Fruit fly (Drosophila melanogaster) whole organism, embryonic: ENCODE results near the gene CG43338.

Experiments
- Ada2b ChIP-seq: fragments of 200-800 bp; sonication (Bioruptor generic); IDR thresholded peaks from 2 replicates; pipeline ENCODE4 v1.3.6; 2022; ENCODE audit warnings: missing biosample characterization, missing genetic modification characterization
- Asciz ChIP-seq: fragments of 200-800 bp; sonication (Bioruptor generic); optimal IDR thresholded peaks from 2 replicates; lab custom pipeline; 2017; ENCODE audit warnings: missing biosample characterization, mild to moderate bottlenecking, missing genetic modification characterization, missing genetic modification reagents
- Atf6 ChIP-seq: fragments of 200-800 bp; sonication (Bioruptor generic); IDR thresholded peaks from 2 replicates; pipeline ENCODE4 v1.3.6; 2022; ENCODE audit warnings: missing biosample characterization, missing genetic modification characterization
- CG10959 ChIP-seq: fragments of 200-800 bp; sonication (Bioruptor generic); IDR thresholded peaks from 2 replicates; pipeline ENCODE4 v1.3.6; 2022; ENCODE audit warnings: missing biosample characterization, missing genetic modification characterization
- CG12219 ChIP-seq: fragments of 200-800 bp; sonication (Bioruptor generic); optimal IDR thresholded peaks from 3 replicates; lab custom pipeline; 2018; ENCODE audit warnings: missing biosample characterization, mild to moderate bottlenecking, missing genetic modification characterization
- CG13287 ChIP-seq: fragments of 200-800 bp; sonication (Bioruptor generic); IDR thresholded peaks from 2 replicates; pipeline ENCODE4 v1.3.6; 2022; ENCODE audit warnings: missing biosample characterization, missing genetic modification characterization; ENCODE audit not compliant: partially characterized antibody
- CG13775 ChIP-seq: fragments of 200-800 bp; sonication (Bioruptor generic); optimal IDR thresholded peaks from 3 replicates; lab custom pipeline; 2017; ENCODE audit warnings: missing biosample characterization, mild to moderate bottlenecking, missing genetic modification characterization
- CG15073 ChIP-seq: fragments of 200-800 bp; sonication (Bioruptor generic); optimal IDR thresholded peaks from 2 replicates; lab custom pipeline; 2016; ENCODE audit warnings: missing biosample characterization, missing genetic modification characterization
- CG15696 ChIP-seq: fragments of 200-800 bp; sonication (Bioruptor generic); optimal IDR thresholded peaks from 2 replicates; lab custom pipeline; 2019; ENCODE audit warnings: missing biosample characterization, mild to moderate bottlenecking, missing genetic modification characterization, moderate library complexity
- CG17186 ChIP-seq: fragments of 200-800 bp; sonication (Bioruptor generic); optimal IDR thresholded peaks from 3 replicates; lab custom pipeline; 2017; ENCODE audit warnings: missing biosample characterization, missing genetic modification reagents, missing genetic modification characterization
- CG17568 ChIP-seq: fragments of 200-800 bp; sonication (Bioruptor generic); optimal IDR thresholded peaks from 2 replicates; lab custom pipeline; 2018; ENCODE audit warnings: missing biosample characterization, mild to moderate bottlenecking, missing genetic modification characterization, moderate library complexity
- CG17612 ChIP-seq: fragments of 200-800 bp; sonication (Bioruptor generic); IDR thresholded peaks from 2 replicates; pipeline ENCODE4 v1.3.6; 2022; ENCODE audit warnings: missing biosample characterization, missing genetic modification characterization
- CG17802 ChIP-seq: fragments of 200-800 bp; sonication (Bioruptor generic); optimal IDR thresholded peaks from 2 replicates; lab custom pipeline; 2018; ENCODE audit warnings: missing biosample characterization, mild to moderate bottlenecking, missing genetic modification characterization, moderate library complexity
- CG2202 ChIP-seq: fragments of 200-800 bp; sonication (Bioruptor generic); optimal IDR thresholded peaks from 2 replicates; lab custom pipeline; 2018; ENCODE audit warnings: missing biosample characterization, mild to moderate bottlenecking, missing genetic modification characterization
- CG34422 ChIP-seq: fragments of 200-800 bp; sonication (Bioruptor generic); IDR thresholded peaks from 3 replicates; pipeline ENCODE4 v1.3.6; 2022; ENCODE audit warnings: missing biosample characterization, missing genetic modification characterization
- CG7556 ChIP-seq: fragments of 200-800 bp; sonication (Bioruptor generic); optimal IDR thresholded peaks from 2 replicates; lab custom pipeline; 2017; ENCODE audit warnings: missing biosample characterization, mild to moderate bottlenecking, missing genetic modification characterization
- CG9876 ChIP-seq: fragments of 200-800 bp; sonication (Bioruptor generic); optimal IDR thresholded peaks from 2 replicates; lab custom pipeline; 2016; ENCODE audit warnings: missing biosample characterization, missing genetic modification characterization
- Camta ChIP-seq: fragments of 200-800 bp; sonication (Bioruptor generic); optimal IDR thresholded peaks from 2 replicates; lab custom pipeline; 2016; ENCODE audit warnings: missing biosample characterization, missing genetic modification characterization
- D19A ChIP-seq: fragments of 200-800 bp; optimal IDR thresholded peaks from 3 replicates; lab custom pipeline; 2019; ENCODE audit warnings: missing biosample characterization, mild to moderate bottlenecking, missing genetic modification characterization, moderate library complexity
- Doc2 ChIP-seq: fragments of 200-800 bp; sonication (Bioruptor generic); IDR thresholded peaks from 2 replicates; pipeline ENCODE4 v1.3.6; 2022; ENCODE audit warnings: missing biosample characterization, missing genetic modification characterization
- Ets65A ChIP-seq: fragments of 200-800 bp; sonication (Bioruptor generic); peaks from one replicate; lab custom pipeline; 2016; ENCODE audit warnings: missing biosample characterization, missing genetic modification characterization
- Ets97D ChIP-seq: fragments of 200-800 bp; sonication (Bioruptor generic); optimal IDR thresholded peaks from 3 replicates; lab custom pipeline; 2016; ENCODE audit warnings: missing biosample characterization, missing genetic modification characterization
- Fer3 ChIP-seq: fragments of 200-800 bp; sonication (Bioruptor generic); optimal IDR thresholded peaks from 2 replicates; lab custom pipeline; 2018; ENCODE audit warnings: missing biosample characterization, mild to moderate bottlenecking, missing genetic modification characterization, moderate library complexity
- HHEX ChIP-seq: fragments of 200-800 bp; sonication (Bioruptor generic); optimal IDR thresholded peaks from 3 replicates; lab custom pipeline; 2017; ENCODE audit warnings: missing biosample characterization, mild to moderate bottlenecking, missing genetic modification characterization, missing genetic modification reagents
- HLH3B ChIP-seq: fragments of 200-800 bp; sonication (Bioruptor generic); IDR thresholded peaks from 2 replicates; pipeline ENCODE4 v1.3.6; 2022; ENCODE audit warnings: missing biosample characterization, missing genetic modification characterization
- Hand ChIP-seq: fragments of 200-800 bp; sonication (Bioruptor generic); optimal IDR thresholded peaks from 2 replicates; lab custom pipeline; 2017; ENCODE audit warnings: mild to moderate bottlenecking, missing biosample characterization, missing genetic modification reagents, missing genetic modification characterization
- Hmx ChIP-seq: fragments of 200-800 bp; sonication (Bioruptor generic); optimal IDR thresholded peaks from 2 replicates; lab custom pipeline; 2016; ENCODE audit warnings: missing biosample characterization, missing genetic modification characterization
- Hr78 ChIP-seq, 2 experiments: fragments of 200-800 bp in 1 of 2; fragments of >200 bp in 1 of 2; sonication (Bioruptor generic) in 1 of 2; optimal IDR thresholded peaks; 2 replicates each; lab custom pipeline; 2017 to 2019; ENCODE audit warnings: missing biosample characterization in 2 of 2, missing genetic modification characterization in 2 of 2, mild to moderate bottlenecking in 1 of 2, moderate library complexity in 1 of 2
- Ravus ChIP-seq: fragments of 200-800 bp; sonication (Bioruptor generic); IDR thresholded peaks from 2 replicates; pipeline ENCODE4 v1.3.6; 2022; ENCODE audit warnings: missing biosample characterization, missing genetic modification characterization
- Sin3A ChIP-seq: fragments of >200 bp; optimal IDR thresholded peaks from 2 replicates; lab custom pipeline; 2018
- Vsx1 ChIP-seq: fragments of 200-800 bp; sonication (Bioruptor generic); optimal IDR thresholded peaks from 2 replicates; lab custom pipeline; 2017; ENCODE audit warnings: missing biosample characterization, mild to moderate bottlenecking, missing genetic modification characterization, missing genetic modification reagents
- ash1 ChIP-seq: fragments of 200-800 bp; sonication (Bioruptor generic); optimal IDR thresholded peaks from 2 replicates; lab custom pipeline; 2018; ENCODE audit warnings: missing biosample characterization, mild to moderate bottlenecking, missing genetic modification characterization
- crp ChIP-seq, 2 experiments: fragments of 200-800 bp; sonication (Bioruptor generic); optimal IDR thresholded peaks; 2 replicates in 1 of 2; 3 replicates in 1 of 2; lab custom pipeline; 2017; ENCODE audit warnings: missing biosample characterization in 2 of 2, missing genetic modification characterization in 2 of 2, mild to moderate bottlenecking in 1 of 2, moderate library complexity in 1 of 2
- dmrt99B ChIP-seq: fragments of 200-800 bp; sonication (Bioruptor generic); optimal IDR thresholded peaks from 2 replicates; lab custom pipeline; 2018; ENCODE audit warnings: missing biosample characterization, mild to moderate bottlenecking, missing genetic modification characterization, moderate library complexity
- fru ChIP-seq: fragments of >200 bp; optimal IDR thresholded peaks from 2 replicates; lab custom pipeline; 2017
- fu2 ChIP-seq: fragments of 200-800 bp; sonication (Bioruptor generic); optimal IDR thresholded peaks from 2 replicates; lab custom pipeline; 2016; ENCODE audit warnings: missing biosample characterization, missing genetic modification characterization
- gt ChIP-seq: fragments of 200-800 bp; sonication (Bioruptor generic); IDR thresholded peaks from 2 replicates; pipeline ENCODE4 v1.3.6; 2022; ENCODE audit warnings: missing biosample characterization, missing genetic modification characterization
- hkb ChIP-seq, 2 experiments: fragments of 200-800 bp in 1 of 2; fragments of >200 bp in 1 of 2; sonication (Bioruptor generic) in 1 of 2; IDR thresholded peaks in 1 of 2; optimal IDR thresholded peaks in 1 of 2; 2 replicates each; pipeline versions ENCODE4 v1.3.6 to Lab custom; 2017 to 2022; ENCODE audit warnings: missing biosample characterization in 1 of 2, missing genetic modification characterization in 1 of 2
- jing ChIP-seq: fragments of 200-800 bp; sonication (Bioruptor generic); optimal IDR thresholded peaks from 2 replicates; lab custom pipeline; 2018; ENCODE audit warnings: missing biosample characterization, mild to moderate bottlenecking, missing genetic modification characterization
- jumu ChIP-seq: fragments of 200-800 bp; sonication (Bioruptor generic); optimal IDR thresholded peaks from 3 replicates; lab custom pipeline; 2016; ENCODE audit warnings: missing biosample characterization, missing genetic modification characterization
- nerfin-2 ChIP-seq: fragments of 200-800 bp; sonication (Bioruptor generic); IDR thresholded peaks from 2 replicates; pipeline ENCODE4 v1.3.6; 2022; ENCODE audit warnings: missing biosample characterization, missing genetic modification characterization; ENCODE audit not compliant: partially characterized antibody
- pb ChIP-seq: fragments of 200-800 bp; sonication (Bioruptor generic); optimal IDR thresholded peaks from 3 replicates; lab custom pipeline; 2016; ENCODE audit warnings: missing biosample characterization, missing genetic modification characterization
- pho ChIP-seq: fragments of 200-800 bp; sonication (Bioruptor generic); optimal IDR thresholded peaks from 2 replicates; lab custom pipeline; 2016; ENCODE audit warnings: missing biosample characterization, missing genetic modification characterization
- phol ChIP-seq: fragments of 200-800 bp; sonication (Bioruptor generic); optimal IDR thresholded peaks from 3 replicates; lab custom pipeline; 2018; ENCODE audit warnings: missing biosample characterization, mild to moderate bottlenecking, missing genetic modification characterization, moderate library complexity
- row ChIP-seq: fragments of 200-800 bp; sonication (Bioruptor generic); IDR thresholded peaks from 3 replicates; pipeline ENCODE4 v1.3.6; 2022; ENCODE audit warnings: missing biosample characterization, missing genetic modification characterization
- salm ChIP-seq: fragments of 200-800 bp; sonication (Bioruptor generic); optimal IDR thresholded peaks from 2 replicates; lab custom pipeline; 2018; ENCODE audit warnings: missing biosample characterization, mild to moderate bottlenecking, missing genetic modification characterization
- tll ChIP-seq, 2 experiments: fragments of 200-800 bp in 1 of 2; fragments of >200 bp in 1 of 2; sonication (Bioruptor generic) in 1 of 2; optimal IDR thresholded peaks; 2 replicates each; lab custom pipeline; 2017 to 2019; ENCODE audit warnings: missing biosample characterization in 2 of 2, missing genetic modification characterization in 2 of 2, mild to moderate bottlenecking in 1 of 2, moderate library complexity in 1 of 2
- trem ChIP-seq: fragments of 200-800 bp; optimal IDR thresholded peaks from 3 replicates; lab custom pipeline; 2019; ENCODE audit warnings: missing biosample characterization, mild to moderate bottlenecking, missing genetic modification characterization, moderate library complexity
- wdn ChIP-seq: fragments of 200-800 bp; sonication (Bioruptor generic); IDR thresholded peaks from 2 replicates; pipeline ENCODE4 v1.3.6; 2022; ENCODE audit warnings: missing biosample characterization, missing genetic modification characterization

CG43338 gene

dm6 chr2L:18705617-18706046 lies 34.6 kb upstream of the CG43338 start, which contains the start of gene Jwa (continued):
- peak; percentile 84 for TF ChIP-seq CG15696
- peak; percentile 93 for TF ChIP-seq pho (GFP tag; lab: Kevin White, UChicago)
- TF ChIP-seq Ets65A (GFP tag; lab: Kevin White, UChicago), result peak; percentile 99
- TF ChIP-seq crp (GFP tag; optimal IDR thresholded peaks at IDR 0.05; lab: Kevin White, UChicago), result peak in 1 of 2 experiments; percentile 52
- peak; percentile 87 for TF ChIP-seq phol (tag; lab: Kevin White, UChicago)
- peak; percentile 93 for TF ChIP-seq fu2 (GFP tag; lab: Kevin White, UChicago)
- peak; percentile 91 for TF ChIP-seq CG2202
- peak; percentile 51; the same call in 1 of the 2 replicates for TF ChIP-seq Doc2
- peak; percentile 77 for TF ChIP-seq Ets97D
- peak; percentile 36 for TF ChIP-seq CG17186 (GFP tag; lab: Kevin White, UChicago)
- peak; percentile 83 for TF ChIP-seq CG17612 (GFP tag; lab: Robert Waterston, UW)
- peak; percentile 19 for TF ChIP-seq Asciz (GFP tag; lab: Kevin White, UChicago)
- peak; percentile 84 for TF ChIP-seq wdn (GFP tag; lab: Robert Waterston, UW)
- TF ChIP-seq salm, result peak; percentile 88
- no peak for TF ChIP-seq Hr78 (GFP tag; optimal IDR thresholded peaks at IDR 0.05; lab: Kevin White, UChicago)
- TF ChIP-seq CG13775, result peak; percentile 97
- peak; percentile 59 for TF ChIP-seq D19A
- no peak for TF ChIP-seq hkb (optimal IDR thresholded peaks at IDR 0.05; lab: Kevin White, UChicago)
- peak; percentile 77 for TF ChIP-seq hkb (GFP tag; IDR thresholded peaks at IDR 0.05; lab: Robert Waterston, UW)
- peak; percentile 53 for TF ChIP-seq Ravus (GFP tag; lab: Robert Waterston, UW)
- peak; percentile 51 for TF ChIP-seq Sin3A (lab: Kevin White, UChicago)
- TF ChIP-seq CG9876 (GFP tag; lab: Kevin White, UChicago), result peak; percentile 87
- TF ChIP-seq CG15073 (GFP tag; lab: Kevin White, UChicago), result peak; percentile 80
- peak; percentile 84 for TF ChIP-seq dmrt99B (tag; lab: Kevin White, UChicago)
- TF ChIP-seq HLH3B (GFP tag; lab: Robert Waterston, UW), result peak; percentile 94
- TF ChIP-seq tll (GFP tag; optimal IDR thresholded peaks at IDR 0.05; lab: Kevin White, UChicago), result peak in 1 of 2 experiments; percentile 65
- peak; percentile 47 for TF ChIP-seq CG17802 (tag; lab: Kevin White, UChicago)
- 0 out of 2 replicates have a peak, but pooled peaks have one; percentile 49 for TF ChIP-seq gt (GFP tag; lab: Robert Waterston, UW)
- peak; percentile 67 for TF ChIP-seq HHEX (GFP tag; lab: Kevin White, UChicago)
- peak; percentile 67 for TF ChIP-seq pb
- TF ChIP-seq CG34422 (GFP tag; lab: Robert Waterston, UW), result peak; percentile 93
- TF ChIP-seq trem, result peak; percentile 79
- TF ChIP-seq jing (GFP tag; lab: Kevin White, UChicago), result peak; percentile 68
- TF ChIP-seq CG13287, result peak; percentile 100
- TF ChIP-seq Hmx (GFP tag; lab: Kevin White, UChicago), result peak; percentile 81
- no peak for TF ChIP-seq fru
- TF ChIP-seq nerfin-2 (GFP tag; lab: Robert Waterston, UW), result peak; percentile 95
- TF ChIP-seq ash1 (GFP tag; lab: Kevin White, UChicago), result no peak
- peak; percentile 80 for TF ChIP-seq Fer3 (tag; lab: Kevin White, UChicago)
- TF ChIP-seq Hand (GFP tag; lab: Kevin White, UChicago), result peak; percentile 82
- TF ChIP-seq row (GFP tag; lab: Robert Waterston, UW), result peak; percentile 99
- peak; percentile 91 for TF ChIP-seq CG17568 (GFP tag; lab: Kevin White, UChicago)
- peak; percentile 86 for TF ChIP-seq CG12219 (GFP tag; lab: Kevin White, UChicago)
- peak; percentile 91 for TF ChIP-seq CG7556 (GFP tag; lab: Kevin White, UChicago)
- TF ChIP-seq Camta (GFP tag; lab: Kevin White, UChicago), result peak; percentile 89
- TF ChIP-seq CG10959 (GFP tag; lab: Robert Waterston, UW), result peak; percentile 82
- peak; percentile 88 for TF ChIP-seq jumu (GFP tag; lab: Kevin White, UChicago)
- peak; percentile 81 for TF ChIP-seq Vsx1 (GFP tag; lab: Kevin White, UChicago)
- TF ChIP-seq Ada2b, result peak; percentile 79
- peak; percentile 82 for TF ChIP-seq Atf6
